Worm (Caenorhabditis elegans): ENCODE measurements around the gene tbx-2.

DNA sequence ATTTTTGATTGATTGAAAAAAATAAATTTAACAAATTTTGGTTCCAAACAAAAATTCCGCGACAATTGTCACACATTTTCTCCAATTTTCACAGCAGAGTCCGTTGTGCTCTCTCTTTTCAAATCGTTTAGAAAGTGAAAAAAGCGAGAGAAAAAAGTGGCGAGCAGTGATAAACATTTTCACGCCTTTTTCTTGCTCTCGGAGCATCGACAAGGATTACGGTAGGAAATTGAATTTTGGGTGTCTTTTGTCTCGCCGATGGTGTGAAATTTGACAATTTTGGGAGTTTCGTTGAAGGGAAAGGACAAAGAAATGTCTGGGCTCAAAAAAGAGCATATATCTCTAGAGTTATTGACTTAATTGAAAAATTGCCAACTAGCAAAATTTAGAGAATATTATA is 1.6 kb downstream of the tbx-2 start:
- TF ChIP-seq hlh-30 (tag; optimal IDR thresholded peaks at IDR 0.05; ENCODE audit: insufficient read depth): no peak
- TF ChIP-seq zip-5 (tag; optimal IDR thresholded peaks at IDR 0.05): no peak
- no peak for TF ChIP-seq nfya-1 (tag; optimal IDR thresholded peaks at IDR 0.05)
- TF ChIP-seq rnt-1 (tag; optimal IDR thresholded peaks at IDR 0.05): no peak
- no peak for TF ChIP-seq dmd-4 (tag; optimal IDR thresholded peaks at IDR 0.05; ENCODE audit: borderline replicate concordance)
- TF ChIP-seq ets-4 (tag; optimal IDR thresholded peaks at IDR 0.05): no peak
- no peak for TF ChIP-seq K02D7.2 (tag; optimal IDR thresholded peaks at IDR 0.05)
- TF ChIP-seq pqm-1 (tag; optimal IDR thresholded peaks at IDR 0.05): no peak
- no peak for TF ChIP-seq ama-1 (optimal IDR thresholded peaks at IDR 0.05)
- TF ChIP-seq nhr-232 (tag; optimal IDR thresholded peaks at IDR 0.05): no peak
- TF ChIP-seq pax-1 (tag; optimal IDR thresholded peaks at IDR 0.05): no peak
